Fruit fly (Drosophila melanogaster): ENCODE data around the gene jar.

jar gene

dm6 chr3R:24264414-24265363 lies 6.3 kb downstream of the jar start (continued):
- TF ChIP-seq HHEX (GFP tag; optimal IDR thresholded peaks at IDR 0.05), result peak; percentile 25
- peak; percentile 96 for TF ChIP-seq scrt (GFP tag; optimal IDR thresholded peaks at IDR 0.05)
- no peak for TF ChIP-seq ind (GFP tag; optimal IDR thresholded peaks at IDR 0.05)
- TF ChIP-seq amos (GFP tag; IDR thresholded peaks at IDR 0.05; ENCODE audit: partially characterized antibody), result 0 out of 2 replicates have a peak, but pooled peaks have one; percentile 28
- TF ChIP-seq chinmo (GFP tag; IDR thresholded peaks at IDR 0.05; ENCODE audit: partially characterized antibody), result 0 out of 4 replicates have a peak, but pooled peaks have one; percentile 16
- TF ChIP-seq sens (GFP tag), result peak; percentile 66
- peak; percentile 6; the same call in 1 of the 2 replicates for TF ChIP-seq CG13287 (GFP tag; IDR thresholded peaks at IDR 0.05; ENCODE audit: partially characterized antibody)
- peak; percentile 68; the same call in 1 of the 2 replicates for TF ChIP-seq CG42726 (GFP tag; IDR thresholded peaks at IDR 0.05; ENCODE audit: partially characterized antibody)
- 0 out of 2 replicates have a peak, but pooled peaks have one; percentile 30 for TF ChIP-seq sna (GFP tag; IDR thresholded peaks at IDR 0.05; ENCODE audit: partially characterized antibody)
- TF ChIP-seq unc-4 (GFP tag; IDR thresholded peaks at IDR 0.05; ENCODE audit: partially characterized antibody), result peak; percentile 40; the same call in 1 of the 2 replicates
- TF ChIP-seq CTCF (GFP tag; optimal IDR thresholded peaks at IDR 0.05), result no peak
- peak; percentile 14 for TF ChIP-seq CG2678 (tag; optimal IDR thresholded peaks at IDR 0.05)
- peak; percentile 34 for TF ChIP-seq grn (GFP tag; optimal IDR thresholded peaks at IDR 0.05)
- TF ChIP-seq HmgZ (tag; optimal IDR thresholded peaks at IDR 0.05), result peak; percentile 22
- TF ChIP-seq CG16813 (GFP tag; IDR thresholded peaks at IDR 0.05; ENCODE audit: partially characterized antibody), result peak; percentile 43; the same call in 2 of the 3 replicates
- TF ChIP-seq eve (GFP tag; optimal IDR thresholded peaks at IDR 0.05), result peak in 1 of 2 experiments; percentile 16
- no peak for TF ChIP-seq gt (GFP tag; IDR thresholded peaks at IDR 0.05)
- TF ChIP-seq CG8290 (GFP tag; optimal IDR thresholded peaks at IDR 0.05), result no peak
- TF ChIP-seq CG8290 (tag; optimal IDR thresholded peaks at IDR 0.05), result peak in 1 of 2 experiments; percentile 9
- TF ChIP-seq Scr (GFP tag; IDR thresholded peaks at IDR 0.05; ENCODE audit: partially characterized antibody), result peak; percentile 48; the same call in 1 of the 2 replicates
- peak; percentile 45 for TF ChIP-seq CG5180 (GFP tag; optimal IDR thresholded peaks at IDR 0.05)
- no peak for TF ChIP-seq CG10979 (tag; optimal IDR thresholded peaks at IDR 0.05)
- TF ChIP-seq CG10543 (GFP tag; optimal IDR thresholded peaks at IDR 0.05), result peak; percentile 44

dm6 chr3R:24263588-24264413 lies 7.2 kb downstream of the jar start:
- TF ChIP-seq vvl (GFP tag; IDR thresholded peaks at IDR 0.05), result 0 out of 2 replicates have a peak, but pooled peaks have one; percentile 9
- TF ChIP-seq Bdp1 (GFP tag; optimal IDR thresholded peaks at IDR 0.05), result peak; percentile 58
- TF ChIP-seq CG6689 (GFP tag; IDR thresholded peaks at IDR 0.05), result no peak
- TF ChIP-seq CG13287 (GFP tag; IDR thresholded peaks at IDR 0.05; ENCODE audit: partially characterized antibody), result no peak
- 0 out of 4 replicates have a peak, but pooled peaks have one; percentile 42 for TF ChIP-seq chinmo (GFP tag; IDR thresholded peaks at IDR 0.05; ENCODE audit: partially characterized antibody)
- TF ChIP-seq CG4617 (GFP tag; optimal IDR thresholded peaks at IDR 0.05; ENCODE audit: borderline replicate concordance), result no peak
- TF ChIP-seq CG18262 (tag; optimal IDR thresholded peaks at IDR 0.05), result peak; percentile 22
- TF ChIP-seq hkb (optimal IDR thresholded peaks at IDR 0.05), result no peak
- TF ChIP-seq hkb (GFP tag; IDR thresholded peaks at IDR 0.05), result 0 out of 2 replicates have a peak, but pooled peaks have one; percentile 9
- TF ChIP-seq Drgx (GFP tag; IDR thresholded peaks at IDR 0.05), result peak; percentile 17; the same call in 1 of the 2 replicates
- peak; percentile 82 for TF ChIP-seq D19B (GFP tag; optimal IDR thresholded peaks at IDR 0.05)
- TF ChIP-seq CG2116 (GFP tag; optimal IDR thresholded peaks at IDR 0.05), result peak; percentile 51
- 0 out of 2 replicates have a peak, but pooled peaks have one; percentile 42 for TF ChIP-seq chm (GFP tag; IDR thresholded peaks at IDR 0.05)
- TF ChIP-seq p53 (GFP tag; optimal IDR thresholded peaks at IDR 0.05), result no peak
- peak; percentile 12; the same call in 1 of the 2 replicates for TF ChIP-seq inv (GFP tag; IDR thresholded peaks at IDR 0.05; ENCODE audit: partially characterized antibody)
- TF ChIP-seq CG8290 (GFP tag; optimal IDR thresholded peaks at IDR 0.05), result no peak
- TF ChIP-seq CG8290 (tag; optimal IDR thresholded peaks at IDR 0.05), result peak in 1 of 2 experiments; percentile 23
- no peak for TF ChIP-seq TFAM (GFP tag; optimal IDR thresholded peaks at IDR 0.05)
- no peak for TF ChIP-seq CG4404 (GFP tag; IDR thresholded peaks at IDR 0.05)
- no peak for TF ChIP-seq tll (GFP tag; optimal IDR thresholded peaks at IDR 0.05)
- TF ChIP-seq CG7556 (GFP tag; optimal IDR thresholded peaks at IDR 0.05), result no peak
- TF ChIP-seq tap (tag; optimal IDR thresholded peaks at IDR 0.05), result no peak
- no peak for TF ChIP-seq HHEX (GFP tag; optimal IDR thresholded peaks at IDR 0.05)
- peak; percentile 2 for TF ChIP-seq kni (GFP tag; optimal IDR thresholded peaks at IDR 0.05)
- no peak for TF ChIP-seq CG32767 (GFP tag; IDR thresholded peaks at IDR 0.05)
- TF ChIP-seq ac (GFP tag; optimal IDR thresholded peaks at IDR 0.05), result no peak

All from whole organism, embryonic.